Worm (Caenorhabditis elegans) whole organism, late embryonic: ENCODE results near the gene memi-2.

Source experiments
- ceh-14 ChIP-seq: sonication (generic microtip); optimal IDR thresholded peaks from 2 replicates; lab custom pipeline; 2016; ENCODE audit warnings: missing genotype, missing genetic modification characterization, missing compliant biosample characterization
- elt-2 ChIP-seq: sonication (generic microtip); optimal IDR thresholded peaks from 2 replicates; lab custom pipeline; 2016; ENCODE audit warnings: missing genetic modification reagents, missing genetic modification characterization, missing compliant biosample characterization
- hlh-30 ChIP-seq: sonication (generic microtip); optimal IDR thresholded peaks from 2 replicates; lab custom pipeline; 2017; ENCODE audit warnings: antibody characterized with exemption, missing genetic modification characterization, missing compliant biosample characterization; ENCODE audit not compliant: insufficient read depth
- nhr-11 ChIP-seq: fragments of 150-350 bp; optimal IDR thresholded peaks from 2 replicates; lab custom pipeline; 2014; ENCODE audit warnings: missing biosample characterization, missing genetic modification characterization
- nhr-232 ChIP-seq: sonication (generic microtip); optimal IDR thresholded peaks from 2 replicates; lab custom pipeline; 2016; ENCODE audit warnings: missing genetic modification characterization, missing compliant biosample characterization

DNA sequence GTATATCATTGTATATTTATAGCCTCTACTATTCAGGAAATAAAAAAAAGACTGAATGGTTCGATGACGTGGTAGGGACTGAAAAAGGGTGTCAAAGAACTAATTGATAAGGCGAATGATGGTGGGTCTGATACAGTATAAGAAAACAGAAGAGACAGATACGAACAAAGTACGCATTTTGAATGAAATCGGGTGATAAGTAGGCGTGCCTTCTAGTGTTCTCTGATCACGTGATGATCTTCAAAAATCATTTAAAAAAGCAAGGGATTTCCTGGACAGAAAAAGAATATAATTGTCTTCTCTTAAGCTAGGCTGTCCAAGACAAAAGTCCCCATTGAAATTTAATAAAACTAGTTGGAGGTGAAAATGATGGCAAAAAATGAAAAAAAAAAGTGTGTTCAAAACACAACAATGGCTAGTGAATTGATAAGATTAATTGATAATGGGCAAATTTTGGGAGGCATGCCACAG lies 7.0 kb downstream of the memi-2 start:
- TF ChIP-seq nhr-232 (tag; lab: Kevin White, UChicago), result no peak
- TF ChIP-seq hlh-30 (tag; lab: Kevin White, UChicago), result peak; percentile 3
- TF ChIP-seq elt-2 (tag; lab: Kevin White, UChicago), result peak; percentile 58
- TF ChIP-seq ceh-14, result no peak
- no peak for TF ChIP-seq nhr-11 (tag; lab: Kevin White, UChicago)
